Fruit fly (Drosophila melanogaster): Measurements from ENCODE around the gene Pebp1.

Pebp1 gene

DNA sequence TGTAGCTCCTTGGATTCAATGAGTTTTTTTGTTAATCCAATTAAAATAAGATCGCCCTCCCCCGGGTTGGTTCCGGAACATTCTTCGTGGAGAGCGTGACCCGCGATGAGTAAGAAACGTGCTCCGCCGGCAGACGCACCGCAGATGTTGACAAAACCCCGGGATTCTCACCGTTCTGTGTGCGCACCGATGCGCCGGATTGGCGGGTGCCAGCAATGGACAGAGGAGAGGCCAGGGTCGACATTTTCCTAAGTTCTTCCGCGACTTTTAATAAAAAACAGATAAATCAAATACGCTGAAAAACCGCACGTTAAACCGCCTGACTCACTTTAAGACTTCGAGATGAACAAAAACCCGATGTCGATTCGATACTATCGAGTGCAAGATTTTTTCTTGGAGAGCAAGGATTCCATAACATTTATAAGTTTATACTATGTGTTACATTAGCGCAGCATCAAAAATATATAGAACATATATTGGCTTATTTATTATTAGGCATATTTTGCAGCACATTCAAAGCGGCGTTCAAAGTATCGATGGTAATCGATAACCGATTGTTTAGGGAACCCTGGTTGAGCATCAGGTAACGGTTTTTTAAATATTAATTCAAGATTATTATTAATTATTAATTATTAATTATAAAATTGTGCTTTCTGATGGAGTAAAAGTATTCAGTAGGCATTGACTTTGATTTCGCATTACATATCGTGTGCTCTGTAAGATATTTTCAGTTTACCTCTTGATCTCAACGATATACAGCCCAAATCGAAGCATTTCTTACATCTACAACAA, 25.4 kb downstream of the Pebp1 start, which contains the start of the genes CCT1 and tHMG1:
CCT1 (minus strand) TSS at position 352 of the 792 bp plus-strand sequence.
tHMG1 (plus strand) TSS at position 742 of the 792 bp plus-strand sequence.
- no peak for TF ChIP-seq Crg-1 (GFP tag; optimal IDR thresholded peaks at IDR 0.05)
- TF ChIP-seq CG11617 (GFP tag; optimal IDR thresholded peaks at IDR 0.05) = peak; percentile 24
- no peak for TF ChIP-seq CG1620 (GFP tag; optimal IDR thresholded peaks at IDR 0.05)
- TF ChIP-seq CG7045 (GFP tag; optimal IDR thresholded peaks at IDR 0.05) = peak; percentile 41
- TF ChIP-seq cic (GFP tag; optimal IDR thresholded peaks at IDR 0.05) = no peak
- peak; percentile 96 for TF ChIP-seq kay (GFP tag; ENCODE audit: borderline replicate concordance)
- TF ChIP-seq bab1 (GFP tag; optimal IDR thresholded peaks at IDR 0.05) = peak; percentile 55
- TF ChIP-seq CG33017 (tag; optimal IDR thresholded peaks at IDR 0.05) = no peak
- peak; percentile 0 for TF ChIP-seq CG12768 (GFP tag; optimal IDR thresholded peaks at IDR 0.05)
- no peak for TF ChIP-seq CG5204 (GFP tag; optimal IDR thresholded peaks at IDR 0.05)
- TF ChIP-seq CG7101 (tag; optimal IDR thresholded peaks at IDR 0.05) = no peak
- no peak for TF ChIP-seq CG14711 (tag; optimal IDR thresholded peaks at IDR 0.05)
- no peak for TF ChIP-seq Clk (GFP tag; optimal IDR thresholded peaks at IDR 0.05)
- peak; percentile 71 for TF ChIP-seq Mnt (GFP tag; optimal IDR thresholded peaks at IDR 0.05)
- TF ChIP-seq cnc (optimal IDR thresholded peaks at IDR 0.05) = no peak
- no peak for TF ChIP-seq pad (GFP tag; optimal IDR thresholded peaks at IDR 0.05)
- no peak for TF ChIP-seq tj (GFP tag; optimal IDR thresholded peaks at IDR 0.05)
- peak; percentile 38 for TF ChIP-seq Hr96 (GFP tag; optimal IDR thresholded peaks at IDR 0.05)
- TF ChIP-seq toe (GFP tag; optimal IDR thresholded peaks at IDR 0.05) = peak; percentile 49
- TF ChIP-seq ovo (GFP tag; optimal IDR thresholded peaks at IDR 0.05) = no peak

DNA sequence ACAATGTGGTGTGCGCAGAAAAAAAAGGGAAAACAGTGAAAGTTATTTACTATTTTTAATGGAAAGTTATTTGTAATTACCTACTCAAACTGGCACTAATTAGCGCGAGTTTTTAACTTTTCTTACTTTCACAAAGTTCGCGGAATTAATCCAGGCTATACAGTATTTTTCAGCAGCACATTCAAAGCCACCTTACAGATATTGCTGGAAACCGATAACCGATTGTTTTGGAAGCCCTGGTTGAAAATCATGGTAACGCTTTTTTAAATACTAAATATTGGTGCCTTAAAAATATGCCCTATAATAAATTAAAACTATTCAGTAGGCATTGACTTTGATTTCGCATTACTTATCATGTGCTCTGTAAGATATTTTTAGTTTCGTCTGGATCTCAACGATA, 26.9 kb downstream of the Pebp1 start, which contains the start of gene tHMG2:
tHMG2 (plus strand) TSS at position 187 of the 400 bp plus-strand sequence.
- no peak for TF ChIP-seq pad (GFP tag; optimal IDR thresholded peaks at IDR 0.05)
- TF ChIP-seq Clk (GFP tag; optimal IDR thresholded peaks at IDR 0.05) = no peak
- no peak for TF ChIP-seq CG33017 (tag; optimal IDR thresholded peaks at IDR 0.05)
- no peak for TF ChIP-seq tj (GFP tag; optimal IDR thresholded peaks at IDR 0.05)
- TF ChIP-seq CG7045 (GFP tag; optimal IDR thresholded peaks at IDR 0.05) = no peak
- TF ChIP-seq CG11617 (GFP tag; optimal IDR thresholded peaks at IDR 0.05) = no peak
- TF ChIP-seq cic (GFP tag; optimal IDR thresholded peaks at IDR 0.05) = no peak
- no peak for TF ChIP-seq cnc (optimal IDR thresholded peaks at IDR 0.05)
- TF ChIP-seq Hr96 (GFP tag; optimal IDR thresholded peaks at IDR 0.05) = no peak
- no peak for TF ChIP-seq toe (GFP tag; optimal IDR thresholded peaks at IDR 0.05)
- no peak for TF ChIP-seq CG5204 (GFP tag; optimal IDR thresholded peaks at IDR 0.05)

DNA sequence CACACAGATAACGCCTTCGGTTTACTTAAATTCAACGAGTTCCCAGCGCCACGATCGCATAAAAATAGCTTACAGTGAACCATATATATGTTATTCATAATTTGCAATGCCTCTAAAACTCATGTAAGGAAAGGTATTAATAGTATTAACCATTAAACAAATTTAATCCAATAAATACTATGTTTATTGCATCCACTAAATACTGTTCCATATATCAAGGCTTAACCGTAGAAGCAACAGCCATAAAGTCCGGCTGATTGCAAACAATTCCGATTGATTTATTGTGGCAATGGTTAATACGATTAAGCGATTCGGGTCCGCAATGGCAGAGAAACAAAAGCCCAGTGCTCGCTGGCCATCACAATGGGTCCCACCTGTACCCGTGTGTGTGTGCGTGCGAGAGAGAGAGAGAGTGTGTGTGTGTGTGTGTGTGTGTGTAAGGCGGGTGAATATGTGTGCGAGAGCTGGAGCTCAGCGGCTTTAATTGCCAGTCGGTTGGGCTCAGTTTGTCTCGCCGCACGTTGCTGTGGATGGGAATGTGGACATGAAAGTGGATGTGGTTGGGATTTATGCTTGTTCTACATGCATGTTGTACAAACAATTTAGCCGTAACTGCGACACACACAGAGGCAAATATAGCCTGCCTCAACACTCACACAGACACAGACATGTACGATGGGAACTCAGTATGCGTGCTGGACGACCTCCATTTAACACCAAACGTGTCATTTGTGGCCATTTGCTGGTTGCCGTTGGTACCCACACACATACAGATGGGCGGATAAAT, 28.9 kb downstream of the Pebp1 start:
- peak; percentile 29 for TF ChIP-seq pad (GFP tag; optimal IDR thresholded peaks at IDR 0.05)
- TF ChIP-seq CG1620 (GFP tag; optimal IDR thresholded peaks at IDR 0.05) = no peak
- TF ChIP-seq CG5204 (GFP tag; optimal IDR thresholded peaks at IDR 0.05) = no peak
- no peak for TF ChIP-seq Crg-1 (GFP tag; optimal IDR thresholded peaks at IDR 0.05)
- no peak for TF ChIP-seq Clk (GFP tag; optimal IDR thresholded peaks at IDR 0.05)
- TF ChIP-seq cnc (optimal IDR thresholded peaks at IDR 0.05) = no peak
- no peak for TF ChIP-seq toe (GFP tag; optimal IDR thresholded peaks at IDR 0.05)
- TF ChIP-seq CG11617 (GFP tag; optimal IDR thresholded peaks at IDR 0.05) = no peak
- peak; percentile 78 for TF ChIP-seq CG7045 (GFP tag; optimal IDR thresholded peaks at IDR 0.05)
- no peak for TF ChIP-seq Mnt (GFP tag; optimal IDR thresholded peaks at IDR 0.05)
- TF ChIP-seq CG12768 (GFP tag; optimal IDR thresholded peaks at IDR 0.05) = no peak
- TF ChIP-seq bab1 (GFP tag; optimal IDR thresholded peaks at IDR 0.05) = no peak
- no peak for TF ChIP-seq CG7101 (tag; optimal IDR thresholded peaks at IDR 0.05)
- no peak for TF ChIP-seq CG33017 (tag; optimal IDR thresholded peaks at IDR 0.05)
- TF ChIP-seq ovo (GFP tag; optimal IDR thresholded peaks at IDR 0.05) = no peak
- no peak for TF ChIP-seq tj (GFP tag; optimal IDR thresholded peaks at IDR 0.05)
- TF ChIP-seq cic (GFP tag; optimal IDR thresholded peaks at IDR 0.05) = no peak
- no peak for TF ChIP-seq Hr96 (GFP tag; optimal IDR thresholded peaks at IDR 0.05)

- TF ChIP-seq kay (GFP tag; ENCODE audit: borderline replicate concordance) (no peak), pad (GFP tag; optimal IDR thresholded peaks at IDR 0.05) (no peak), CG1620 (GFP tag; optimal IDR thresholded peaks at IDR 0.05) (no peak), CG11617 (GFP tag; optimal IDR thresholded peaks at IDR 0.05) (no peak), cnc (optimal IDR thresholded peaks at IDR 0.05) (no peak), CG5204 (GFP tag; optimal IDR thresholded peaks at IDR 0.05) (no peak), toe (GFP tag; optimal IDR thresholded peaks at IDR 0.05) (no peak), tj (GFP tag; optimal IDR thresholded peaks at IDR 0.05) (no peak), cic (GFP tag; optimal IDR thresholded peaks at IDR 0.05) (no peak), Hr96 (GFP tag; optimal IDR thresholded peaks at IDR 0.05) (no peak), CG12768 (GFP tag; optimal IDR thresholded peaks at IDR 0.05) (no peak), Mnt (GFP tag; optimal IDR thresholded peaks at IDR 0.05) (no peak), CG7101 (tag; optimal IDR thresholded peaks at IDR 0.05) (no peak), CG33017 (tag; optimal IDR thresholded peaks at IDR 0.05) (no peak), CG7045 (GFP tag; optimal IDR thresholded peaks at IDR 0.05) (no peak), CG14711 (tag; optimal IDR thresholded peaks at IDR 0.05) (no peak), bab1 (GFP tag; optimal IDR thresholded peaks at IDR 0.05) (no peak), Crg-1 (GFP tag; optimal IDR thresholded peaks at IDR 0.05) (no peak), Clk (GFP tag; optimal IDR thresholded peaks at IDR 0.05) (no peak)
Measured at dm6 chr3R:22497025-22497424, 31.2 kb downstream of the Pebp1 start, which contains the start of gene Octbeta1R. Gene Octbeta1R (plus strand): TSS chr3R:22497215.

DNA sequence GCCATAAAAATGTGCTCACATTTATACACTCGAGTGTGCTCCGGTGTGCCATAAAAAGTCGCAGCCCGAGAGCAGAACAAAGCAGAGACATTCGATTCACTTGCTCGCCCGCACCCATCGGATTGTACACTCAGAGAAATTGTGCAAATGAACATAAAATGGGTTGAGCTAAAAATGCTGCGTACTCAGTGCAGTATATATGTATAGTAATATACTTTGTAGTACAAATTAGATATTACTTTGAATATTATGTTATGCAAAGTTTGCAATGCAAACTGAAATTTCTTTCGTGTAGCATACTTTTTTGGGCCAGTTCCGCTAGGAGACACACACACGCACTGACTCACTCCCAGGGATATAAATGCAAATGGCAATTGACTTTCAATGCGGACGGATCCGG, 37.8 kb downstream of the Pebp1 start:
- TF ChIP-seq ovo (GFP tag; optimal IDR thresholded peaks at IDR 0.05) (no peak), Crg-1 (GFP tag; optimal IDR thresholded peaks at IDR 0.05) (no peak), bab1 (GFP tag; optimal IDR thresholded peaks at IDR 0.05) (no peak), cic (GFP tag; optimal IDR thresholded peaks at IDR 0.05) (no peak), CG12768 (GFP tag; optimal IDR thresholded peaks at IDR 0.05) (no peak), CG7101 (tag; optimal IDR thresholded peaks at IDR 0.05) (no peak), Clk (GFP tag; optimal IDR thresholded peaks at IDR 0.05) (no peak), pad (GFP tag; optimal IDR thresholded peaks at IDR 0.05) (no peak), CG14711 (tag; optimal IDR thresholded peaks at IDR 0.05) (no peak), kay (GFP tag; ENCODE audit: borderline replicate concordance) (no peak), CG7045 (GFP tag; optimal IDR thresholded peaks at IDR 0.05) (no peak), Mnt (GFP tag; optimal IDR thresholded peaks at IDR 0.05) (no peak), CG33017 (tag; optimal IDR thresholded peaks at IDR 0.05) (no peak)

All from whole organism, adult.